Worm (Caenorhabditis elegans): ENCODE measurements around the gene F21F8.5.

The F21F8.5 gene

DNA sequence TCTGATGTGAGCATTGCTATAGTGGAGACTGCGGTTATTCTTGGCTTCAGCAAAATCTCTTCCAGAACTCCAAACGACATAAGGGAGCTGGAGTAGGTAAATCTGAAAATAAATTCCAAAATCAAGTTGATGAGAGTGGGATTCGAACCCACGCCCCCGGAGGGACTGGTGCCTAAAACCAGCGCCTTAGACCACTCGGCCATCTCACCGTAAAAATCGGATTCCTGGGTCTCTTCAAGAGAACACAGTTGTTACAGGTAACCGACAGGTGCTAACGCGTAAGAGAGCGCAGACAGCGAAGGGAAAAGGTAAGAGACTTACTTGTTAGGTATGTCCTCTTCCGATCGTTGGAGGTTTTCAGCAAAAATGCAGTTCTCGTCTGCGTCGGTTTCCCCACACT lies 30.8 kb downstream of the F21F8.5 start (continued):
- TF ChIP-seq ceh-20 (GFP tag; IDR thresholded peaks at IDR 0.05), result no peak
- TF ChIP-seq lin-1 (GFP tag; IDR thresholded peaks at IDR 0.05), result no peak
- TF ChIP-seq dve-1 (tag; optimal IDR thresholded peaks at IDR 0.05; ENCODE audit: insufficient read depth), result peak; percentile 66
- TF ChIP-seq nhr-48 (tag; optimal IDR thresholded peaks at IDR 0.05), result no peak
- no peak for TF ChIP-seq F37D6.2 (tag; optimal IDR thresholded peaks at IDR 0.05)
- no peak for TF ChIP-seq D1046.2 (GFP tag; IDR thresholded peaks at IDR 0.05)
- TF ChIP-seq F49E8.2 (tag; optimal IDR thresholded peaks at IDR 0.05; ENCODE audit: borderline replicate concordance), result no peak
- no peak for TF ChIP-seq skn-1 (tag; optimal IDR thresholded peaks at IDR 0.05)
- no peak for TF ChIP-seq lsy-2 (tag; optimal IDR thresholded peaks at IDR 0.05)
- peak; percentile 13 for TF ChIP-seq nhr-28 (tag; optimal IDR thresholded peaks at IDR 0.05)
- TF ChIP-seq unc-130 (GFP tag; optimal IDR thresholded peaks at IDR 0.05), result no peak
- no peak for TF ChIP-seq saeg-2 (GFP tag; IDR thresholded peaks at IDR 0.05)
- TF ChIP-seq lin-29 (GFP tag; IDR thresholded peaks at IDR 0.05), result no peak
- no peak for TF ChIP-seq zip-2 (tag; optimal IDR thresholded peaks at IDR 0.05)
- no peak for TF ChIP-seq Y75B8A.6 (GFP tag; IDR thresholded peaks at IDR 0.05)
- TF ChIP-seq dmd-9 (GFP tag; IDR thresholded peaks at IDR 0.05), result no peak
- TF ChIP-seq set-16 (GFP tag; IDR thresholded peaks at IDR 0.05), result no peak
- TF ChIP-seq snpc-1.2 (GFP tag; IDR thresholded peaks at IDR 0.05), result peak; percentile 65
- no peak for TF ChIP-seq cey-2 (tag; optimal IDR thresholded peaks at IDR 0.05; ENCODE audit: borderline replicate concordance, insufficient read depth)
- TF ChIP-seq pha-4 (GFP tag; IDR thresholded peaks at IDR 0.05), result no peak
- TF ChIP-seq pha-4 (tag; optimal IDR thresholded peaks at IDR 0.05), result no peak
- 0 out of 2 replicates have a peak, but pooled peaks have one; percentile 32 for TF ChIP-seq nhr-41 (GFP tag; IDR thresholded peaks at IDR 0.05)
- no peak for TF ChIP-seq nhr-6 (tag; optimal IDR thresholded peaks at IDR 0.05)
- peak; percentile 39 for TF ChIP-seq lir-3 (tag; optimal IDR thresholded peaks at IDR 0.05)
- TF ChIP-seq attf-4 (tag; optimal IDR thresholded peaks at IDR 0.05), result no peak
- no peak for TF ChIP-seq T20F7.1 (GFP tag; optimal IDR thresholded peaks at IDR 0.05)
- TF ChIP-seq egl-27 (tag; optimal IDR thresholded peaks at IDR 0.05), result no peak
- TF ChIP-seq duxl-1 (tag; optimal IDR thresholded peaks at IDR 0.05; ENCODE audit: poor library complexity), result no peak
- no peak for TF ChIP-seq madf-5 (GFP tag; IDR thresholded peaks at IDR 0.05)
- TF ChIP-seq Y5F2A.4 (GFP tag; optimal IDR thresholded peaks at IDR 0.05), result no peak
- no peak for TF ChIP-seq lin-38 (GFP tag; IDR thresholded peaks at IDR 0.05)
- TF ChIP-seq ceh-82 (tag; optimal IDR thresholded peaks at IDR 0.05), result no peak
- 0 out of 2 replicates have a peak, but pooled peaks have one; percentile 45 for TF ChIP-seq F26F4.8 (GFP tag; conservative IDR thresholded peaks at IDR 0.05)
- no peak for TF ChIP-seq dpl-1 (GFP tag; optimal IDR thresholded peaks at IDR 0.05)
- no peak for TF ChIP-seq ztf-7 (tag; optimal IDR thresholded peaks at IDR 0.05)
- TF ChIP-seq php-3 (GFP tag; IDR thresholded peaks at IDR 0.05), result no peak
- TF ChIP-seq ceh-32 (tag; optimal IDR thresholded peaks at IDR 0.05; ENCODE audit: poor library complexity), result no peak
- no peak for TF ChIP-seq tag-97 (GFP tag; IDR thresholded peaks at IDR 0.05)
- peak; percentile 9 for TF ChIP-seq hlh-30 (tag; optimal IDR thresholded peaks at IDR 0.05; ENCODE audit: insufficient read depth)
- no peak for TF ChIP-seq hif-1 (tag; optimal IDR thresholded peaks at IDR 0.05)
- peak; percentile 70 for TF ChIP-seq lim-7 (GFP tag; IDR thresholded peaks at IDR 0.05)
- no peak for TF ChIP-seq spr-3 (GFP tag; optimal IDR thresholded peaks at IDR 0.05)
- TF ChIP-seq aha-1 (tag), result no peak
- no peak for TF ChIP-seq ces-1 (GFP tag; optimal IDR thresholded peaks at IDR 0.05)
- no peak for TF ChIP-seq daf-8 (GFP tag; IDR thresholded peaks at IDR 0.05)
- TF ChIP-seq ceh-62 (tag; optimal IDR thresholded peaks at IDR 0.05), result no peak
- peak; percentile 49; the same call in 1 of the 2 replicates for TF ChIP-seq dmd-6 (GFP tag; IDR thresholded peaks at IDR 0.05)
- no peak for TF ChIP-seq ZK337.2 (GFP tag; IDR thresholded peaks at IDR 0.05)
- TF ChIP-seq ZK546.5 (tag; optimal IDR thresholded peaks at IDR 0.05), result no peak
- TF ChIP-seq nhr-102 (tag; optimal IDR thresholded peaks at IDR 0.05), result peak; percentile 35
- no peak for TF ChIP-seq nhr-11 (tag; optimal IDR thresholded peaks at IDR 0.05)
- TF ChIP-seq fos-1 (tag; optimal IDR thresholded peaks at IDR 0.05), result no peak

All from whole organism, L4 larva.